Fruit fly (Drosophila melanogaster): ENCODE data around the gene Sfp24F.

Gene Sfp24F

dm6 chr2L:4464946-4465345 lies 23.1 kb upstream of the Sfp24F start, which contains the start of gene FIG4 (continued):
- no peak for TF ChIP-seq CG18011 (GFP tag; optimal IDR thresholded peaks at IDR 0.05)
- no peak for TF ChIP-seq CG12659 (GFP tag; optimal IDR thresholded peaks at IDR 0.05)
- TF ChIP-seq Usf (GFP tag; optimal IDR thresholded peaks at IDR 0.05) = no peak
- TF ChIP-seq Dll (GFP tag; IDR thresholded peaks at IDR 0.05; ENCODE audit: partially characterized antibody) = peak; percentile 92
- no peak for TF ChIP-seq Pdp1 (GFP tag; optimal IDR thresholded peaks at IDR 0.05)
- no peak for TF ChIP-seq shn (GFP tag; optimal IDR thresholded peaks at IDR 0.05)
- no peak for TF ChIP-seq Camta (GFP tag; optimal IDR thresholded peaks at IDR 0.05)
- peak; percentile 36 for TF ChIP-seq Sry-δ (GFP tag; optimal IDR thresholded peaks at IDR 0.05)
- no peak for TF ChIP-seq CG11696 (GFP tag; IDR thresholded peaks at IDR 0.05)
- TF ChIP-seq cato (GFP tag; optimal IDR thresholded peaks at IDR 0.05; ENCODE audit: borderline replicate concordance) = no peak
- peak; percentile 10 for TF ChIP-seq grau (tag; optimal IDR thresholded peaks at IDR 0.05)
- 0 out of 3 replicates have a peak, but pooled peaks have one; percentile 23 for TF ChIP-seq vnd (GFP tag; IDR thresholded peaks at IDR 0.05; ENCODE audit: partially characterized antibody)
- TF ChIP-seq Rx (GFP tag; IDR thresholded peaks at IDR 0.05) = no peak
- TF ChIP-seq amos (GFP tag; IDR thresholded peaks at IDR 0.05; ENCODE audit: partially characterized antibody) = peak; percentile 57
- peak; percentile 4 for TF ChIP-seq CrebB (tag; optimal IDR thresholded peaks at IDR 0.05)
- TF ChIP-seq CG34422 (GFP tag; IDR thresholded peaks at IDR 0.05) = peak; percentile 21; the same call in 1 of the 3 replicates
- TF ChIP-seq ERR (GFP tag; optimal IDR thresholded peaks at IDR 0.05) = no peak
- TF ChIP-seq luna (GFP tag; optimal IDR thresholded peaks at IDR 0.05) = no peak
- no peak for TF ChIP-seq CG11695 (GFP tag; IDR thresholded peaks at IDR 0.05)
- no peak for TF ChIP-seq ewg (GFP tag; optimal IDR thresholded peaks at IDR 0.05)
- no peak for TF ChIP-seq tin (GFP tag; optimal IDR thresholded peaks at IDR 0.05)
- peak; percentile 1 for TF ChIP-seq CG2120 (GFP tag; optimal IDR thresholded peaks at IDR 0.05)
- no peak for TF ChIP-seq CG33213 (GFP tag; optimal IDR thresholded peaks at IDR 0.05)
- TF ChIP-seq CG13287 (GFP tag; IDR thresholded peaks at IDR 0.05; ENCODE audit: partially characterized antibody) = peak; percentile 86
- TF ChIP-seq CG8290 (GFP tag; optimal IDR thresholded peaks at IDR 0.05) = no peak
- TF ChIP-seq CG8290 (tag; optimal IDR thresholded peaks at IDR 0.05) = no peak
- TF ChIP-seq lbe (GFP tag; optimal IDR thresholded peaks at IDR 0.05) = no peak
- TF ChIP-seq CG18599 (GFP tag; optimal IDR thresholded peaks at IDR 0.05) = no peak
- TF ChIP-seq NC2α (GFP tag; optimal IDR thresholded peaks at IDR 0.05) = no peak
- TF ChIP-seq Ets97D (GFP tag; optimal IDR thresholded peaks at IDR 0.05) = no peak
- TF ChIP-seq CG3838 (GFP tag; optimal IDR thresholded peaks at IDR 0.05) = no peak
- no peak for TF ChIP-seq nmo (GFP tag; optimal IDR thresholded peaks at IDR 0.05)
- no peak for TF ChIP-seq CG16779 (GFP tag; IDR thresholded peaks at IDR 0.05)
- no peak for TF ChIP-seq cwo (GFP tag; optimal IDR thresholded peaks at IDR 0.05)
- no peak for TF ChIP-seq btn (GFP tag; optimal IDR thresholded peaks at IDR 0.05)
- no peak for TF ChIP-seq CG6791 (GFP tag; IDR thresholded peaks at IDR 0.05; ENCODE audit: partially characterized antibody)
- no peak for TF ChIP-seq Dfd (GFP tag; optimal IDR thresholded peaks at IDR 0.05)
- TF ChIP-seq Bdp1 (GFP tag; optimal IDR thresholded peaks at IDR 0.05) = no peak
- no peak for TF ChIP-seq scrt (GFP tag; optimal IDR thresholded peaks at IDR 0.05)
- TF ChIP-seq gsb (GFP tag; IDR thresholded peaks at IDR 0.05) = no peak
- no peak for TF ChIP-seq tap (tag; optimal IDR thresholded peaks at IDR 0.05)
- no peak for TF ChIP-seq CG7372 (GFP tag; IDR thresholded peaks at IDR 0.05)
- peak; percentile 65; the same call in 1 of the 2 replicates for TF ChIP-seq bbx (GFP tag; IDR thresholded peaks at IDR 0.05; ENCODE audit: partially characterized antibody)
- no peak for TF ChIP-seq en (GFP tag; optimal IDR thresholded peaks at IDR 0.05)
- peak; percentile 89 for TF ChIP-seq MBD-R2 (GFP tag; IDR thresholded peaks at IDR 0.05)
- no peak for TF ChIP-seq CG6765 (GFP tag; optimal IDR thresholded peaks at IDR 0.05)
- TF ChIP-seq Hmr (GFP tag; optimal IDR thresholded peaks at IDR 0.05) = no peak
- TF ChIP-seq lola (GFP tag; optimal IDR thresholded peaks at IDR 0.05) = no peak
- TF ChIP-seq CG5953 (GFP tag; IDR thresholded peaks at IDR 0.05) = no peak
- TF ChIP-seq BEAF-32 (GFP tag; optimal IDR thresholded peaks at IDR 0.05) = peak; percentile 74
- no peak for TF ChIP-seq CG7745 (tag; optimal IDR thresholded peaks at IDR 0.05)

Data from whole organism, embryonic.